Fruit fly (Drosophila melanogaster) whole organism, embryonic: ENCODE data around the gene CG1161.

Experiments used
- CG10431 ChIP-seq: fragments of 200-800 bp; sonication (Bioruptor generic); optimal IDR thresholded peaks from 3 replicates; lab custom pipeline; 2018; ENCODE audit warnings: missing biosample characterization, mild to moderate bottlenecking, missing genetic modification characterization
- CG11093 ChIP-seq: fragments of 200-800 bp; sonication (Bioruptor generic); IDR thresholded peaks from 3 replicates; pipeline ENCODE4 v1.3.6; 2022; ENCODE audit warnings: missing biosample characterization, missing genetic modification characterization
- CG12744 ChIP-seq: fragments of 200-800 bp; sonication (Bioruptor generic); optimal IDR thresholded peaks from 2 replicates; lab custom pipeline; 2016; ENCODE audit warnings: missing biosample characterization, missing genetic modification characterization
- CG12769 ChIP-seq: fragments of 200-800 bp; sonication (Bioruptor generic); optimal IDR thresholded peaks from 2 replicates; lab custom pipeline; 2019; ENCODE audit warnings: missing biosample characterization, mild to moderate bottlenecking, missing genetic modification characterization, moderate library complexity
- CG13624 ChIP-seq: fragments of 200-800 bp; sonication (Bioruptor generic); optimal IDR thresholded peaks from 2 replicates; lab custom pipeline; 2016; ENCODE audit warnings: missing biosample characterization, missing genetic modification characterization
- CG1529 ChIP-seq: fragments of 200-800 bp; sonication (Bioruptor generic); optimal IDR thresholded peaks from 3 replicates; lab custom pipeline; 2018; ENCODE audit warnings: missing biosample characterization, missing genetic modification characterization
- CG15514 ChIP-seq: fragments of 200-800 bp; sonication (Bioruptor generic); optimal IDR thresholded peaks from 3 replicates; lab custom pipeline; 2017; ENCODE audit warnings: missing biosample characterization, missing genetic modification characterization, mild to moderate bottlenecking, moderate library complexity, missing genetic modification reagents
- CG2116 ChIP-seq: fragments of 200-800 bp; sonication (Bioruptor generic); optimal IDR thresholded peaks from 3 replicates; lab custom pipeline; 2018; ENCODE audit warnings: missing biosample characterization, mild to moderate bottlenecking, missing genetic modification characterization
- CG3065 ChIP-seq: fragments of 200-800 bp; sonication (Bioruptor generic); optimal IDR thresholded peaks from 2 replicates; lab custom pipeline; 2016; ENCODE audit warnings: missing biosample characterization, missing genetic modification characterization
- CG33557 ChIP-seq: fragments of 200-800 bp; sonication (Bioruptor generic); optimal IDR thresholded peaks from 2 replicates; lab custom pipeline; 2019; ENCODE audit warnings: missing biosample characterization, mild to moderate bottlenecking, missing genetic modification characterization, moderate library complexity
- CG34376 ChIP-seq: fragments of 200-800 bp; sonication (Bioruptor generic); optimal IDR thresholded peaks from 2 replicates; lab custom pipeline; 2018; ENCODE audit warnings: missing biosample characterization, mild to moderate bottlenecking, missing genetic modification characterization
- CG3726 ChIP-seq: fragments of 200-800 bp; sonication (Bioruptor generic); IDR thresholded peaks from 3 replicates; pipeline ENCODE4, ENCODE4 v1.3.6; 2022; ENCODE audit warnings: missing biosample characterization, missing genetic modification characterization
- CG7839 ChIP-seq: fragments of 200-800 bp; sonication (Bioruptor generic); optimal IDR thresholded peaks from 3 replicates; lab custom pipeline; 2018; ENCODE audit warnings: missing biosample characterization, mild to moderate bottlenecking, missing genetic modification characterization, moderate library complexity
- CoRest ChIP-seq: fragments of 200-800 bp; sonication (Bioruptor generic); optimal IDR thresholded peaks from 3 replicates; lab custom pipeline; 2018; ENCODE audit warnings: missing biosample characterization, mild to moderate bottlenecking, missing genetic modification characterization, moderate library complexity
- Drgx ChIP-seq: fragments of 200-800 bp; sonication (Bioruptor generic); IDR thresholded peaks from 2 replicates; pipeline ENCODE4 v1.3.6; 2022; ENCODE audit warnings: missing biosample characterization, missing genetic modification characterization
- ERR ChIP-seq: fragments of 200-800 bp; sonication (Bioruptor generic); optimal IDR thresholded peaks from 2 replicates; lab custom pipeline; 2016; ENCODE audit warnings: missing biosample characterization, missing genetic modification characterization
- Gug ChIP-seq: fragments of 200-800 bp; sonication (Bioruptor generic); IDR thresholded peaks from 4 replicates; pipeline ENCODE4 v1.3.6; 2022; ENCODE audit warnings: missing biosample characterization, missing genetic modification characterization
- HLHmδ ChIP-seq: fragments of 200-800 bp; sonication (Bioruptor generic); optimal IDR thresholded peaks from 2 replicates; lab custom pipeline; 2018; ENCODE audit warnings: missing biosample characterization, mild to moderate bottlenecking, missing genetic modification characterization, moderate library complexity
- HmgZ ChIP-seq: fragments of 200-800 bp; sonication (Bioruptor generic); optimal IDR thresholded peaks from 2 replicates; lab custom pipeline; 2018; ENCODE audit warnings: missing biosample characterization, mild to moderate bottlenecking, missing genetic modification characterization
- Kr ChIP-seq: fragments of 200-800 bp; sonication (Bioruptor generic); optimal IDR thresholded peaks from 2 replicates; lab custom pipeline; 2017; ENCODE audit warnings: missing biosample characterization, mild to moderate bottlenecking, missing genetic modification characterization
- MTF-1 ChIP-seq: fragments of 200-800 bp; sonication (Bioruptor generic); optimal IDR thresholded peaks from 2 replicates; lab custom pipeline; 2018; ENCODE audit warnings: missing biosample characterization, mild to moderate bottlenecking, missing genetic modification characterization, borderline replicate concordance
- Meics ChIP-seq: fragments of 200-800 bp; sonication (Bioruptor generic); optimal IDR thresholded peaks from 2 replicates; lab custom pipeline; 2017; ENCODE audit warnings: missing biosample characterization, mild to moderate bottlenecking, missing genetic modification characterization
- NC2α ChIP-seq: fragments of 200-800 bp; sonication (Bioruptor generic); optimal IDR thresholded peaks from 2 replicates; lab custom pipeline; 2016; ENCODE audit warnings: missing biosample characterization, missing genetic modification characterization
- Oaz ChIP-seq: fragments of 200-800 bp; sonication (Bioruptor generic); IDR thresholded peaks from 2 replicates; pipeline ENCODE4 v1.3.6; 2022; ENCODE audit warnings: missing biosample characterization, missing genetic modification characterization
- Rfx ChIP-seq: fragments of 200-800 bp; sonication (Bioruptor generic); IDR thresholded peaks from 2 replicates; pipeline ENCODE4 v1.3.6; 2022; ENCODE audit warnings: missing biosample characterization, missing genetic modification characterization
- Rx ChIP-seq: fragments of 200-800 bp; sonication (Bioruptor generic); IDR thresholded peaks from 2 replicates; pipeline ENCODE4 v1.3.6; 2022; ENCODE audit warnings: missing biosample characterization, missing genetic modification characterization
- TFAM ChIP-seq: fragments of 200-800 bp; sonication (Bioruptor generic); optimal IDR thresholded peaks from 2 replicates; lab custom pipeline; 2017; ENCODE audit warnings: missing biosample characterization, missing genetic modification characterization, inconsistent platforms
- bsh ChIP-seq, 2 experiments: fragments of 200-800 bp; sonication (Bioruptor generic); optimal IDR thresholded peaks; 2 replicates each; lab custom pipeline; 2017 to 2018; ENCODE audit warnings: mild to moderate bottlenecking in 2 of 2, missing biosample characterization in 2 of 2, missing genetic modification characterization in 2 of 2, moderate library complexity in 1 of 2
- chinmo ChIP-seq: fragments of 200-800 bp; sonication (Bioruptor generic); IDR thresholded peaks from 4 replicates; pipeline ENCODE4 v1.3.6; 2022; ENCODE audit warnings: missing biosample characterization, missing genetic modification characterization; ENCODE audit not compliant: partially characterized antibody
- grn ChIP-seq: fragments of 200-800 bp; sonication (Bioruptor generic); optimal IDR thresholded peaks from 3 replicates; lab custom pipeline; 2017; ENCODE audit warnings: missing biosample characterization, missing genetic modification characterization
- h ChIP-seq: fragments of >200 bp; optimal IDR thresholded peaks from 2 replicates; lab custom pipeline; 2017
- hb ChIP-seq: fragments of 200-800 bp; sonication (Bioruptor generic); IDR thresholded peaks from 3 replicates; pipeline ENCODE4 v1.3.6; 2022; ENCODE audit warnings: missing biosample characterization, missing genetic modification characterization; ENCODE audit not compliant: partially characterized antibody
- insv ChIP-seq, 2 experiments: fragments of 200-800 bp; sonication (Bioruptor generic); optimal IDR thresholded peaks; 3 replicates each; lab custom pipeline; 2016 to 2018; ENCODE audit warnings: missing biosample characterization in 2 of 2, missing genetic modification characterization in 2 of 2
- klu ChIP-seq: fragments of 200-800 bp; sonication (Bioruptor generic); IDR thresholded peaks from 2 replicates; pipeline ENCODE4 v1.3.6; 2022; ENCODE audit warnings: missing biosample characterization, missing genetic modification characterization
- oc ChIP-seq: fragments of 200-800 bp; sonication (Bioruptor generic); optimal IDR thresholded peaks from 2 replicates; lab custom pipeline; 2018; ENCODE audit warnings: missing biosample characterization, mild to moderate bottlenecking, missing genetic modification characterization, moderate library complexity
- p53 ChIP-seq: fragments of 200-800 bp; sonication (Bioruptor generic); optimal IDR thresholded peaks from 2 replicates; lab custom pipeline; 2016; ENCODE audit warnings: missing biosample characterization, missing genetic modification characterization
- phol ChIP-seq: fragments of 200-800 bp; sonication (Bioruptor generic); optimal IDR thresholded peaks from 3 replicates; lab custom pipeline; 2018; ENCODE audit warnings: missing biosample characterization, mild to moderate bottlenecking, missing genetic modification characterization, moderate library complexity
- pita ChIP-seq: fragments of 200-800 bp; sonication (Bioruptor generic); optimal IDR thresholded peaks from 2 replicates; lab custom pipeline; 2017; ENCODE audit warnings: missing biosample characterization, mild to moderate bottlenecking, missing genetic modification characterization
- sc ChIP-seq, 3 experiments: fragments of >200 bp in 2 of 3; fragments of 200-800 bp in 1 of 3; sonication (Bioruptor generic) in 1 of 3; optimal IDR thresholded peaks; 2 replicates in 2 of 3; 3 replicates in 1 of 3; lab custom pipeline; 2017; ENCODE audit warnings: mild to moderate bottlenecking in 1 of 3, missing biosample characterization in 1 of 3, missing genetic modification characterization in 1 of 3, missing genetic modification reagents in 1 of 3
- scrt ChIP-seq: fragments of 200-800 bp; sonication (Bioruptor generic); optimal IDR thresholded peaks from 2 replicates; lab custom pipeline; 2018; ENCODE audit warnings: missing biosample characterization, mild to moderate bottlenecking, missing genetic modification characterization, moderate library complexity
- sens ChIP-seq: fragments of 200-800 bp; sonication (Bioruptor generic); peaks from one replicate; lab custom pipeline; 2016; ENCODE audit warnings: missing biosample characterization, missing genetic modification characterization
- sr ChIP-seq: fragments of 200-800 bp; sonication (Bioruptor generic); IDR thresholded peaks from 3 replicates; pipeline ENCODE4 v1.3.6; 2022; ENCODE audit warnings: missing biosample characterization, missing genetic modification characterization
- trem ChIP-seq: fragments of 200-800 bp; optimal IDR thresholded peaks from 3 replicates; lab custom pipeline; 2019; ENCODE audit warnings: missing biosample characterization, mild to moderate bottlenecking, missing genetic modification characterization, moderate library complexity
- trh ChIP-seq: fragments of 200-800 bp; sonication (Bioruptor generic); optimal IDR thresholded peaks from 2 replicates; lab custom pipeline; 2016; ENCODE audit warnings: missing biosample characterization, missing genetic modification characterization
- vvl ChIP-seq: fragments of 200-800 bp; sonication (Bioruptor generic); IDR thresholded peaks from 2 replicates; pipeline ENCODE4 v1.3.6; 2022; ENCODE audit warnings: missing biosample characterization, missing genetic modification characterization
- wdn ChIP-seq: fragments of 200-800 bp; sonication (Bioruptor generic); IDR thresholded peaks from 2 replicates; pipeline ENCODE4 v1.3.6; 2022; ENCODE audit warnings: missing biosample characterization, missing genetic modification characterization
- zen2 ChIP-seq: fragments of 200-800 bp; sonication (Bioruptor generic); IDR thresholded peaks from 3 replicates; pipeline ENCODE4 v1.3.6; 2022; ENCODE audit warnings: missing biosample characterization, missing genetic modification characterization; ENCODE audit not compliant: partially characterized antibody

The CG1161 gene

dm6 chr3R:5389034-5389433 is 34.1 kb downstream of the CG1161 start (continued):
- TF ChIP-seq chinmo (GFP tag; lab: Robert Waterston, UW): 0 out of 4 replicates have a peak, but pooled peaks have one; percentile 43
- peak; percentile 2 for TF ChIP-seq oc (tag; lab: Kevin White, UChicago)
- TF ChIP-seq sc (optimal IDR thresholded peaks at IDR 0.05; lab: Kevin White, UChicago): no peak
- TF ChIP-seq sc (GFP tag; optimal IDR thresholded peaks at IDR 0.05; lab: Kevin White, UChicago): no peak
- no peak for TF ChIP-seq phol
- no peak for TF ChIP-seq CoRest (tag; lab: Kevin White, UChicago)
- TF ChIP-seq vvl (GFP tag; lab: Robert Waterston, UW): peak; percentile 15; the same call in 1 of the 2 replicates
- no peak for TF ChIP-seq p53
- TF ChIP-seq CG2116 (GFP tag; lab: Kevin White, UChicago): no peak
- TF ChIP-seq Rx: no peak
- TF ChIP-seq, all 482 proteins: peak for 7

dm6 chr3R:5389435-5389834 is 34.5 kb downstream of the CG1161 start:
- TF ChIP-seq sens (GFP tag; lab: Kevin White, UChicago) (peak; percentile 59), bsh (GFP tag; optimal IDR thresholded peaks at IDR 0.05; lab: Kevin White, UChicago) (peak in 1 of 2 experiments; percentile 4), Drgx (peak; percentile 29; the same call in 1 of the 2 replicates), ERR (GFP tag; lab: Kevin White, UChicago) (no peak), HmgZ (tag; lab: Kevin White, UChicago) (no peak)

dm6 chr3R:5390095-5390663 is 35.3 kb downstream of the CG1161 start:
- no peak for TF ChIP-seq Kr (GFP tag; lab: Kevin White, UChicago)
- no peak for TF ChIP-seq trem (tag; lab: Kevin White, UChicago)
- TF ChIP-seq sr (GFP tag; lab: Robert Waterston, UW): no peak
- no peak for TF ChIP-seq MTF-1 (GFP tag; lab: Kevin White, UChicago)
- TF ChIP-seq hb (GFP tag; lab: Robert Waterston, UW): no peak
- TF ChIP-seq CG7839: no peak
- no peak for TF ChIP-seq NC2α
- TF ChIP-seq Rfx: peak; percentile 15; the same call in 1 of the 2 replicates
- TF ChIP-seq wdn (GFP tag; lab: Robert Waterston, UW): no peak
- TF ChIP-seq CG11093 (GFP tag; lab: Robert Waterston, UW): 0 out of 3 replicates have a peak, but pooled peaks have one; percentile 14
- TF ChIP-seq TFAM (GFP tag; lab: Kevin White, UChicago): no peak
- no peak for TF ChIP-seq scrt (GFP tag; lab: Kevin White, UChicago)
- no peak for TF ChIP-seq h (lab: Kevin White, UChicago)
- no peak for TF ChIP-seq CG13624 (GFP tag; lab: Kevin White, UChicago)
- TF ChIP-seq zen2 (GFP tag; lab: Robert Waterston, UW): no peak
- no peak for TF ChIP-seq CG3726 (GFP tag; lab: Robert Waterston, UW)
- TF ChIP-seq trh (GFP tag; lab: Kevin White, UChicago): no peak
- no peak for TF ChIP-seq CG15514 (GFP tag; lab: Kevin White, UChicago)
- no peak for TF ChIP-seq CG10431 (GFP tag; lab: Kevin White, UChicago)
- no peak for TF ChIP-seq CG34376
- TF ChIP-seq CG12744 (GFP tag; lab: Kevin White, UChicago): no peak
- TF ChIP-seq Oaz (GFP tag; lab: Robert Waterston, UW): no peak
- peak; percentile 29 for TF ChIP-seq grn (GFP tag; lab: Kevin White, UChicago)
- 0 out of 2 replicates have a peak, but pooled peaks have one; percentile 7 for TF ChIP-seq Drgx
- TF ChIP-seq CG33557 (GFP tag; lab: Kevin White, UChicago): no peak
- no peak for TF ChIP-seq HLHmδ (GFP tag; lab: Kevin White, UChicago)
- no peak for TF ChIP-seq Meics (GFP tag; lab: Kevin White, UChicago)
- no peak for TF ChIP-seq pita (GFP tag; lab: Kevin White, UChicago)
- peak; percentile 54 for TF ChIP-seq CG12769 (tag; lab: Kevin White, UChicago)
- TF ChIP-seq Gug (GFP tag; lab: Robert Waterston, UW): no peak
- no peak for TF ChIP-seq CG1529
- TF ChIP-seq klu (GFP tag; lab: Robert Waterston, UW): no peak
- TF ChIP-seq CG3065 (GFP tag; lab: Kevin White, UChicago): no peak
- TF ChIP-seq insv (GFP tag; optimal IDR thresholded peaks at IDR 0.05; lab: Kevin White, UChicago): no peak
